Worm (Caenorhabditis elegans): ENCODE results near the gene dbt-1.

ce11 chrII:7900190-7900672 lies 44.8 kb downstream of the dbt-1 start, which contains the start of gene rev-1:
- TF ChIP-seq nfyb-1 (GFP tag; IDR thresholded peaks at IDR 0.05): 0 out of 2 replicates have a peak, but pooled peaks have one; percentile 29
- no peak for TF ChIP-seq lag-1 (GFP tag; IDR thresholded peaks at IDR 0.05)
- no peak for TF ChIP-seq lsy-27 (tag; optimal IDR thresholded peaks at IDR 0.05; ENCODE audit: borderline replicate concordance, insufficient read depth)
